Worm (Caenorhabditis elegans) whole organism, L4 larva: ENCODE measurements around the gene C14B9.10.

Source experiments
- F26F4.8 ChIP-seq: fragments of 200-800 bp; sonication (Bioruptor generic); conservative IDR thresholded peaks from 2 replicates; pipeline ENCODE4 v1.3.6; 2022; ENCODE audit warnings: missing genetic modification characterization, missing compliant biosample characterization
- F37D6.2 ChIP-seq: sonication (generic microtip); optimal IDR thresholded peaks from 2 replicates; lab custom pipeline; 2016; ENCODE audit warnings: mild to moderate bottlenecking, missing genetic modification characterization, missing compliant biosample characterization
- F44E2.7 ChIP-seq: fragments of 200-800 bp; sonication (Bioruptor generic); IDR thresholded peaks from 2 replicates; pipeline ENCODE4 v2.1.2; 2022; ENCODE audit warnings: missing genetic modification characterization, missing compliant biosample characterization
- R02D3.7 ChIP-seq: fragments of 150-350 bp; sonication (generic microtip); optimal IDR thresholded peaks from 3 replicates; lab custom pipeline; 2014; ENCODE audit warnings: missing biosample characterization, missing genetic modification characterization
- ZK546.5 ChIP-seq, 2 experiments: sonication (generic microtip); optimal IDR thresholded peaks; 2 replicates each; lab custom pipeline; 2017; ENCODE audit warnings: missing biosample characterization in 2 of 2, missing genetic modification characterization in 2 of 2
- aly-2 ChIP-seq: sonication (generic microtip); optimal IDR thresholded peaks from 2 replicates; lab custom pipeline; 2018; ENCODE audit warnings: missing biosample characterization, missing genetic modification characterization
- ama-1 ChIP-seq: fragments of 150-350 bp; optimal IDR thresholded peaks from 2 replicates; lab custom pipeline; 2014; ENCODE audit warnings: inconsistent platforms, mixed read lengths
- arid-1 ChIP-seq: fragments of 200-800 bp; sonication (Bioruptor generic); conservative IDR thresholded peaks from 2 replicates; pipeline ENCODE4 v1.3.6; 2022; ENCODE audit warnings: missing genetic modification reagents, missing genetic modification characterization, missing compliant biosample characterization
- attf-4 ChIP-seq: sonication (generic microtip); optimal IDR thresholded peaks from 3 replicates; lab custom pipeline; 2017; ENCODE audit warnings: missing biosample characterization, missing genetic modification characterization
- ceh-32 ChIP-seq: sonication (generic microtip); optimal IDR thresholded peaks from 2 replicates; lab custom pipeline; 2016; ENCODE audit warnings: mild to moderate bottlenecking, missing genetic modification characterization, missing compliant biosample characterization; ENCODE audit not compliant: poor library complexity
- ceh-44 ChIP-seq: fragments of 200-800 bp; sonication (Bioruptor generic); IDR thresholded peaks from 2 replicates; pipeline ENCODE4 v1.3.6; 2022; ENCODE audit warnings: missing genetic modification reagents, missing genetic modification characterization, missing compliant biosample characterization
- ces-1 ChIP-seq: fragments of 150-350 bp; sonication (generic microtip); optimal IDR thresholded peaks from 4 replicates; lab custom pipeline; 2014; ENCODE audit warnings: missing biosample characterization, missing genetic modification reagents, missing genetic modification characterization
- cey-2 ChIP-seq: sonication (generic microtip); optimal IDR thresholded peaks from 3 replicates; lab custom pipeline; 2017; ENCODE audit warnings: missing genetic modification characterization, mild to moderate bottlenecking, missing compliant biosample characterization, antibody characterized with exemption, borderline replicate concordance; ENCODE audit not compliant: insufficient read depth
- ctbp-1 ChIP-seq: fragments of 200-800 bp; sonication (Bioruptor generic); IDR thresholded peaks from 2 replicates; pipeline ENCODE4 v1.3.6; 2022; ENCODE audit warnings: missing genetic modification reagents, missing genetic modification characterization, missing compliant biosample characterization
- daf-12 ChIP-seq: fragments of 150-350 bp; optimal IDR thresholded peaks from 2 replicates; lab custom pipeline; 2014; ENCODE audit warnings: missing biosample characterization, missing genetic modification reagents, missing genetic modification characterization
- daf-19 ChIP-seq: fragments of 200-800 bp; sonication (Bioruptor generic); conservative IDR thresholded peaks from 2 replicates; pipeline ENCODE4 v1.3.6; 2022; ENCODE audit warnings: missing genetic modification characterization, missing compliant biosample characterization
- dmd-6 ChIP-seq: fragments of 200-800 bp; sonication (Bioruptor generic); IDR thresholded peaks from 2 replicates; pipeline ENCODE4 v1.3.6; 2022; ENCODE audit warnings: missing genetic modification reagents, missing genetic modification characterization, missing compliant biosample characterization
- dmd-9 ChIP-seq: fragments of 200-800 bp; sonication (Bioruptor generic); IDR thresholded peaks from 2 replicates; pipeline ENCODE4 v1.3.6; 2022; ENCODE audit warnings: missing genetic modification reagents, missing genetic modification characterization, missing compliant biosample characterization
- dpl-1 ChIP-seq: fragments of 150-350 bp; optimal IDR thresholded peaks from 2 replicates; lab custom pipeline; 2014; ENCODE audit warnings: missing biosample characterization, missing genetic modification reagents, missing genetic modification characterization
- duxl-1 ChIP-seq: sonication (generic microtip); optimal IDR thresholded peaks from 2 replicates; lab custom pipeline; 2016; ENCODE audit warnings: mild to moderate bottlenecking, missing genetic modification characterization, moderate library complexity, missing compliant biosample characterization; ENCODE audit not compliant: poor library complexity
- dve-1 ChIP-seq: sonication (generic microtip); optimal IDR thresholded peaks from 2 replicates; lab custom pipeline; 2017; ENCODE audit warnings: antibody characterized with exemption, mild to moderate bottlenecking, missing genetic modification characterization, missing compliant biosample characterization; ENCODE audit not compliant: insufficient read depth
- egl-27 ChIP-seq: sonication (generic microtip); optimal IDR thresholded peaks from 3 replicates; lab custom pipeline; 2017; ENCODE audit warnings: missing biosample characterization, missing genetic modification reagents, missing genetic modification characterization
- hlh-11 ChIP-seq: fragments of 200-800 bp; sonication (Bioruptor generic); optimal IDR thresholded peaks from 2 replicates; lab custom pipeline; 2018; ENCODE audit warnings: mild to moderate bottlenecking, missing genetic modification characterization, missing compliant biosample characterization
- hlh-30 ChIP-seq: sonication (generic microtip); optimal IDR thresholded peaks from 2 replicates; lab custom pipeline; 2017; ENCODE audit warnings: antibody characterized with exemption, mild to moderate bottlenecking, missing genetic modification characterization, missing compliant biosample characterization; ENCODE audit not compliant: insufficient read depth
- lin-1 ChIP-seq: fragments of 200-800 bp; sonication (Bioruptor generic); IDR thresholded peaks from 2 replicates; pipeline ENCODE4 v1.3.6; 2022; ENCODE audit warnings: missing genetic modification reagents, missing genetic modification characterization, missing compliant biosample characterization
- lin-13 ChIP-seq: fragments of 150-350 bp; optimal IDR thresholded peaks from 2 replicates; lab custom pipeline; 2014; ENCODE audit warnings: missing biosample characterization, missing genetic modification reagents, missing genetic modification characterization
- lin-15B ChIP-seq: fragments of 150-350 bp; sonication (generic microtip); optimal IDR thresholded peaks from 3 replicates; lab custom pipeline; 2014; ENCODE audit warnings: missing biosample characterization, missing genetic modification characterization
- lin-38 ChIP-seq: fragments of 200-800 bp; sonication (Bioruptor generic); IDR thresholded peaks from 2 replicates; pipeline ENCODE4 v1.3.6; 2022; ENCODE audit warnings: missing genetic modification reagents, missing genetic modification characterization, missing compliant biosample characterization
- lir-3 ChIP-seq: sonication (generic microtip); optimal IDR thresholded peaks from 2 replicates; lab custom pipeline; 2016; ENCODE audit warnings: mild to moderate bottlenecking, missing genetic modification characterization, missing compliant biosample characterization
- lsy-2 ChIP-seq, 2 experiments: fragments of 150-350 bp in 1 of 2; sonication (generic microtip) in 1 of 2; optimal IDR thresholded peaks; 2 replicates each; lab custom pipeline; 2014 to 2017; ENCODE audit warnings: missing biosample characterization in 2 of 2, missing genetic modification characterization in 2 of 2
- madf-5 ChIP-seq, 2 experiments: fragments of 200-800 bp; sonication (Bioruptor generic); IDR thresholded peaks; 2 replicates each; pipeline ENCODE4 v1.3.6; 2022; ENCODE audit warnings: missing compliant biosample characterization in 2 of 2, missing genetic modification characterization in 2 of 2
- mdl-1 ChIP-seq, 2 experiments: fragments of 150-350 bp in 1 of 2; sonication (generic microtip) in 1 of 2; optimal IDR thresholded peaks; 2 replicates each; lab custom pipeline; 2014 to 2017; ENCODE audit warnings: missing biosample characterization in 2 of 2, missing genetic modification characterization in 2 of 2
- mep-1 ChIP-seq: fragments of 150-350 bp; sonication (generic microtip); optimal IDR thresholded peaks from 3 replicates; lab custom pipeline; 2014; ENCODE audit warnings: missing biosample characterization, missing genetic modification characterization
- mxl-2 ChIP-seq: fragments of 200-800 bp; sonication (Bioruptor generic); conservative IDR thresholded peaks from 2 replicates; pipeline ENCODE4 v1.3.6; 2022; ENCODE audit warnings: missing genetic modification reagents, missing genetic modification characterization, missing compliant biosample characterization
- nhr-10 ChIP-seq: fragments of 150-350 bp; optimal IDR thresholded peaks from 2 replicates; lab custom pipeline; 2014; ENCODE audit warnings: missing biosample characterization, missing genetic modification characterization
- nhr-25 ChIP-seq: sonication (generic microtip); optimal IDR thresholded peaks from 2 replicates; lab custom pipeline; 2017; ENCODE audit warnings: missing genetic modification characterization, mild to moderate bottlenecking, missing compliant biosample characterization, antibody characterized with exemption, moderate library complexity, borderline replicate concordance; ENCODE audit not compliant: insufficient read depth
- nhr-28 ChIP-seq: fragments of 150-350 bp; optimal IDR thresholded peaks from 2 replicates; lab custom pipeline; 2014; ENCODE audit warnings: missing biosample characterization, missing genetic modification characterization
- nhr-42 ChIP-seq: fragments of 200-800 bp; sonication (Bioruptor generic); IDR thresholded peaks from 2 replicates; pipeline ENCODE4 v1.3.6; 2022; ENCODE audit warnings: missing genetic modification characterization, missing compliant biosample characterization
- nhr-6 ChIP-seq: fragments of 150-350 bp; optimal IDR thresholded peaks from 2 replicates; lab custom pipeline; 2014; ENCODE audit warnings: missing biosample characterization, missing genetic modification characterization
- nhr-77 ChIP-seq: fragments of 150-350 bp; optimal IDR thresholded peaks from 2 replicates; lab custom pipeline; 2014; ENCODE audit warnings: missing biosample characterization, missing genetic modification characterization
- rbr-2 ChIP-seq: sonication (generic microtip); optimal IDR thresholded peaks from 2 replicates; lab custom pipeline; 2016; ENCODE audit warnings: missing genotype, missing genetic modification characterization, missing compliant biosample characterization
- set-16 ChIP-seq: fragments of 200-800 bp; sonication (Bioruptor generic); IDR thresholded peaks from 2 replicates; pipeline ENCODE4 v1.3.6; 2022; ENCODE audit warnings: missing genetic modification reagents, missing genetic modification characterization, missing compliant biosample characterization
- snpc-1.2 ChIP-seq: fragments of 200-800 bp; sonication (Bioruptor generic); IDR thresholded peaks from 2 replicates; pipeline ENCODE4 v1.3.6; 2022; ENCODE audit warnings: missing genetic modification reagents, missing genetic modification characterization, missing compliant biosample characterization
- snpc-4 ChIP-seq: fragments of 150-350 bp; optimal IDR thresholded peaks from 2 replicates; lab custom pipeline; 2014; ENCODE audit warnings: missing biosample characterization, missing genetic modification characterization
- tag-97 ChIP-seq: fragments of 200-800 bp; sonication (Bioruptor generic); IDR thresholded peaks from 2 replicates; pipeline ENCODE4 v1.3.6; 2022; ENCODE audit warnings: missing genetic modification characterization, missing compliant biosample characterization
- tra-1 ChIP-seq: fragments of 200-800 bp; sonication (Bioruptor generic); IDR thresholded peaks from 2 replicates; pipeline ENCODE4 v1.3.6; 2022; ENCODE audit warnings: missing genetic modification reagents, missing genetic modification characterization, missing compliant biosample characterization
- unc-39 ChIP-seq: sonication (generic microtip); optimal IDR thresholded peaks from 2 replicates; lab custom pipeline; 2017; ENCODE audit warnings: missing biosample characterization, missing genetic modification characterization
- vab-7 ChIP-seq: fragments of 200-800 bp; sonication (Bioruptor generic); IDR thresholded peaks from 2 replicates; pipeline ENCODE4 v1.3.6; 2022; ENCODE audit warnings: missing genetic modification reagents, missing genetic modification characterization, missing compliant biosample characterization
- zag-1 ChIP-seq: fragments of 150-350 bp; optimal IDR thresholded peaks from 2 replicates; lab custom pipeline; 2014; ENCODE audit warnings: missing biosample characterization, missing genetic modification characterization
- ztf-11 ChIP-seq: fragments of 150-350 bp; optimal IDR thresholded peaks from 2 replicates; lab custom pipeline; 2014; ENCODE audit warnings: missing biosample characterization, missing genetic modification characterization

The C14B9.10 gene

ce11 chrIII:8130177-8130902 lies at the start of gene C14B9.10, which contains the start of gene rpl-21:
TSS of gene C14B9.10 (plus strand) at chrIII:8130852.
TSS of gene rpl-21 (minus strand) at chrIII:8130227.
- TF ChIP-seq lin-1 (GFP tag; lab: Robert Waterston, UW) (0 out of 2 replicates have a peak, but pooled peaks have one; percentile 27), nhr-10 (no peak), ces-1 (GFP tag; lab: Kevin White, UChicago) (no peak), nhr-6 (tag; lab: Kevin White, UChicago) (peak; percentile 77), tra-1 (GFP tag; lab: Robert Waterston, UW) (no peak), dmd-9 (GFP tag; lab: Robert Waterston, UW) (peak; percentile 55; the same call in 1 of the 2 replicates), hlh-30 (tag; lab: Kevin White, UChicago) (peak; percentile 80), daf-12 (no peak), mep-1 (peak; percentile 83), ztf-11 (tag; lab: Kevin White, UChicago) (no peak), dve-1 (peak; percentile 78), duxl-1 (tag; lab: Kevin White, UChicago) (peak; percentile 1), egl-27 (no peak), madf-5 (GFP tag; IDR thresholded peaks at IDR 0.05; lab: Robert Waterston, UW) (no peak), lin-38 (GFP tag; lab: Robert Waterston, UW) (peak; percentile 75), mdl-1 (tag; optimal IDR thresholded peaks at IDR 0.05; lab: Kevin White, UChicago) (peak in 1 of 2 experiments; percentile 45), dpl-1 (peak; percentile 78), aly-2 (tag; lab: Kevin White, UChicago) (no peak), zag-1 (peak; percentile 3), ama-1 (lab: Kevin White, UChicago) (peak; percentile 59), nhr-77 (peak; percentile 38), dmd-6 (GFP tag; lab: Robert Waterston, UW) (peak; percentile 37; the same call in 1 of the 2 replicates), lin-15B (tag; lab: Kevin White, UChicago) (no peak), F37D6.2 (tag; lab: Kevin White, UChicago) (no peak), arid-1 (GFP tag; lab: Robert Waterston, UW) (peak; percentile 87), ceh-44 (GFP tag; lab: Robert Waterston, UW) (no peak), cey-2 (tag; lab: Kevin White, UChicago) (no peak), vab-7 (GFP tag; lab: Robert Waterston, UW) (no peak), mxl-2 (GFP tag; lab: Robert Waterston, UW) (no peak), set-16 (no peak), tag-97 (no peak), hlh-11 (tag; lab: Kevin White, UChicago) (peak; percentile 70), ceh-32 (tag; lab: Kevin White, UChicago) (no peak), F44E2.7 (no peak), unc-39 (no peak), lin-13 (GFP tag; lab: Kevin White, UChicago) (peak; percentile 46), rbr-2 (tag; lab: Kevin White, UChicago) (peak; percentile 72), nhr-25 (tag; lab: Kevin White, UChicago) (peak; percentile 47), daf-19 (no peak), F26F4.8 (GFP tag; lab: Robert Waterston, UW) (no peak), nhr-28 (tag; lab: Kevin White, UChicago) (peak; percentile 57), R02D3.7 (tag; lab: Kevin White, UChicago) (no peak), ZK546.5 (tag; optimal IDR thresholded peaks at IDR 0.05; lab: Kevin White, UChicago) (no peak), lir-3 (tag; lab: Kevin White, UChicago) (no peak), snpc-4 (no peak), lsy-2 (tag; optimal IDR thresholded peaks at IDR 0.05; lab: Kevin White, UChicago) (peak; percentile 95 to 99), snpc-1.2 (peak; percentile 57; the same call in 1 of the 2 replicates), nhr-42 (GFP tag; lab: Robert Waterston, UW) (no peak), attf-4 (tag; lab: Kevin White, UChicago) (no peak), ctbp-1 (GFP tag; lab: Robert Waterston, UW) (0 out of 2 replicates have a peak, but pooled peaks have one; percentile 25)
